Fruit fly (Drosophila melanogaster) whole organism, embryonic: Measurements from ENCODE around the gene Lst8.
A peak's percentile ranks its signal among the peaks of the same experiment; 100 is the strongest.

Experiments
- Bgb ChIP-seq: fragments of 200-800 bp; sonication (Bioruptor generic); IDR thresholded peaks from 2 replicates; pipeline ENCODE4 v1.3.6; 2022; ENCODE audit warnings: missing biosample characterization, missing genetic modification characterization; ENCODE audit not compliant: partially characterized antibody
- CG12155 ChIP-seq: fragments of 200-800 bp; sonication (Bioruptor generic); optimal IDR thresholded peaks from 3 replicates; lab custom pipeline; 2016; ENCODE audit warnings: missing biosample characterization, missing genetic modification characterization
- CG12236 ChIP-seq: fragments of 200-800 bp; sonication (Bioruptor generic); optimal IDR thresholded peaks from 2 replicates; lab custom pipeline; 2016; ENCODE audit warnings: missing biosample characterization, missing genetic modification characterization
- CG17912 ChIP-seq: fragments of 200-800 bp; sonication (Bioruptor generic); optimal IDR thresholded peaks from 2 replicates; lab custom pipeline; 2018; ENCODE audit warnings: missing biosample characterization, mild to moderate bottlenecking, missing genetic modification characterization
- CG2120 ChIP-seq: fragments of 200-800 bp; sonication (Bioruptor generic); optimal IDR thresholded peaks from 3 replicates; lab custom pipeline; 2016; ENCODE audit warnings: missing biosample characterization, missing genetic modification characterization
- CG7372 ChIP-seq: fragments of 200-800 bp; sonication (Bioruptor generic); IDR thresholded peaks from 2 replicates; pipeline ENCODE4 v1.3.6; 2022; ENCODE audit warnings: missing biosample characterization, missing genetic modification characterization
- CG7963 ChIP-seq: fragments of 200-800 bp; sonication (Bioruptor generic); IDR thresholded peaks from 3 replicates; pipeline ENCODE4 v1.3.6; 2022; ENCODE audit warnings: missing biosample characterization, missing genetic modification characterization; ENCODE audit not compliant: partially characterized antibody
- Deaf1 ChIP-seq: fragments of 200-800 bp; optimal IDR thresholded peaks from 3 replicates; lab custom pipeline; 2019; ENCODE audit warnings: missing biosample characterization, mild to moderate bottlenecking, missing genetic modification characterization, moderate library complexity
- fd64A ChIP-seq: fragments of 200-800 bp; sonication (Bioruptor generic); optimal IDR thresholded peaks from 3 replicates; lab custom pipeline; 2018; ENCODE audit warnings: missing biosample characterization, mild to moderate bottlenecking, missing genetic modification characterization
- gsb-n ChIP-seq: fragments of 200-800 bp; sonication (Bioruptor generic); optimal IDR thresholded peaks from 3 replicates; lab custom pipeline; 2018; ENCODE audit warnings: missing biosample characterization, mild to moderate bottlenecking, missing genetic modification characterization
- klu ChIP-seq: fragments of 200-800 bp; sonication (Bioruptor generic); IDR thresholded peaks from 2 replicates; pipeline ENCODE4 v1.3.6; 2022; ENCODE audit warnings: missing biosample characterization, missing genetic modification characterization

- peak; percentile 96 for TF ChIP-seq fd64A (GFP tag; lab: Kevin White, UChicago)
- TF ChIP-seq CG2120 (GFP tag; lab: Kevin White, UChicago): peak; percentile 95
- peak; percentile 93 for TF ChIP-seq CG17912 (GFP tag; lab: Kevin White, UChicago)
- TF ChIP-seq CG7372: peak; percentile 96
- peak; percentile 92 for TF ChIP-seq klu (GFP tag; lab: Robert Waterston, UW)
- peak; percentile 94 for TF ChIP-seq CG12236
- no peak for TF ChIP-seq CG7963 (GFP tag; lab: Robert Waterston, UW)
- TF ChIP-seq Deaf1: peak; percentile 73
- TF ChIP-seq CG12155 (GFP tag; lab: Kevin White, UChicago): peak; percentile 93
- no peak for TF ChIP-seq Bgb
- TF ChIP-seq gsb-n: peak; percentile 93
These were observed 40.3 kb upstream of the Lst8 start for dm6 chrX:9646022-9646421.
